Worm (Caenorhabditis elegans) whole organism, L1 larva: ENCODE results near the gene C01G5.9.

ENCODE experiments used
- mep-1 ChIP-seq: fragments of 150-350 bp; optimal IDR thresholded peaks from 2 replicates; lab custom pipeline; 2014; ENCODE audit warnings: missing biosample characterization, missing genetic modification characterization
- rnt-1 ChIP-seq: sonication (generic microtip); optimal IDR thresholded peaks from 2 replicates; lab custom pipeline; 2016; ENCODE audit warnings: mild to moderate bottlenecking, missing genetic modification characterization, moderate library complexity, missing compliant biosample characterization
- zag-1 ChIP-seq: fragments of 150-350 bp; optimal IDR thresholded peaks from 2 replicates; lab custom pipeline; 2014; ENCODE audit warnings: missing biosample characterization, missing genetic modification characterization

- TF ChIP-seq rnt-1 (tag; lab: Kevin White, UChicago): no peak
- TF ChIP-seq zag-1 (tag; lab: Kevin White, UChicago): no peak
- no peak for TF ChIP-seq mep-1 (tag; lab: Kevin White, UChicago)
Measured at ce11 chrIV:6535908-6536307, 16.2 kb downstream of the C01G5.9 start, which contains the start of gene C01G5.3.
